Fruit fly (Drosophila melanogaster) whole organism, embryonic: ENCODE data around the gene Cyp310a1.

Source experiments
- Abd-B ChIP-seq: fragments of 200-800 bp; sonication (Bioruptor generic); optimal IDR thresholded peaks from 2 replicates; lab custom pipeline; 2018; ENCODE audit warnings: missing biosample characterization, mild to moderate bottlenecking, missing genetic modification characterization, moderate library complexity
- Adf1 ChIP-seq: fragments of 200-800 bp; sonication (Bioruptor generic); IDR thresholded peaks from 2 replicates; pipeline ENCODE4 v1.3.6; 2022; ENCODE audit warnings: missing biosample characterization, missing genetic modification characterization
- Atf-2 ChIP-seq: fragments of 200-800 bp; sonication (Bioruptor generic); optimal IDR thresholded peaks from 2 replicates; lab custom pipeline; 2016; ENCODE audit warnings: missing biosample characterization, missing genetic modification characterization
- B-H2 ChIP-seq: fragments of 200-800 bp; sonication (Bioruptor generic); optimal IDR thresholded peaks from 2 replicates; lab custom pipeline; 2018; ENCODE audit warnings: missing biosample characterization, mild to moderate bottlenecking, missing genetic modification characterization
- BEAF-32 ChIP-seq: fragments of 200-800 bp; sonication (Bioruptor generic); optimal IDR thresholded peaks from 3 replicates; lab custom pipeline; 2017; ENCODE audit warnings: missing biosample characterization, missing genetic modification characterization, mild to moderate bottlenecking, moderate library complexity, missing genetic modification reagents
- Bgb ChIP-seq: fragments of 200-800 bp; sonication (Bioruptor generic); IDR thresholded peaks from 2 replicates; pipeline ENCODE4 v1.3.6; 2022; ENCODE audit warnings: missing biosample characterization, missing genetic modification characterization; ENCODE audit not compliant: partially characterized antibody
- BtbVII ChIP-seq: fragments of 200-800 bp; sonication (Bioruptor generic); optimal IDR thresholded peaks from 3 replicates; lab custom pipeline; 2017; ENCODE audit warnings: missing biosample characterization, mild to moderate bottlenecking, missing genetic modification characterization
- CG1024 ChIP-seq: fragments of 200-800 bp; sonication (Bioruptor generic); IDR thresholded peaks from 2 replicates; pipeline ENCODE4 v1.3.6; 2022; ENCODE audit warnings: missing biosample characterization, missing genetic modification characterization
- CG10267 ChIP-seq: fragments of 200-800 bp; sonication (Bioruptor generic); optimal IDR thresholded peaks from 2 replicates; lab custom pipeline; 2018; ENCODE audit warnings: missing biosample characterization, mild to moderate bottlenecking, missing genetic modification characterization, moderate library complexity
- CG10366 ChIP-seq: fragments of 200-800 bp; sonication (Bioruptor generic); IDR thresholded peaks from 2 replicates; pipeline ENCODE4 v1.3.6; 2022; ENCODE audit warnings: missing biosample characterization, missing genetic modification characterization
- CG10543 ChIP-seq: fragments of 200-800 bp; sonication (Bioruptor generic); optimal IDR thresholded peaks from 3 replicates; lab custom pipeline; 2017; ENCODE audit warnings: missing biosample characterization, mild to moderate bottlenecking, missing genetic modification characterization, moderate library complexity
- CG12391 ChIP-seq: fragments of 200-800 bp; sonication (Bioruptor generic); optimal IDR thresholded peaks from 3 replicates; lab custom pipeline; 2018; ENCODE audit warnings: missing biosample characterization, mild to moderate bottlenecking, missing genetic modification characterization, moderate library complexity
- CG15514 ChIP-seq: fragments of 200-800 bp; sonication (Bioruptor generic); optimal IDR thresholded peaks from 3 replicates; lab custom pipeline; 2017; ENCODE audit warnings: missing biosample characterization, missing genetic modification characterization, mild to moderate bottlenecking, moderate library complexity, missing genetic modification reagents
- CG1603 ChIP-seq: fragments of 200-800 bp; sonication (Bioruptor generic); optimal IDR thresholded peaks from 2 replicates; lab custom pipeline; 2019; ENCODE audit warnings: missing biosample characterization, mild to moderate bottlenecking, missing genetic modification characterization, moderate library complexity
- CG16813 ChIP-seq: fragments of 200-800 bp; sonication (Bioruptor generic); IDR thresholded peaks from 3 replicates; pipeline ENCODE4 v1.3.6; 2022; ENCODE audit warnings: missing biosample characterization, missing genetic modification characterization; ENCODE audit not compliant: partially characterized antibody
- CG16863 ChIP-seq: fragments of 200-800 bp; sonication (Bioruptor generic); optimal IDR thresholded peaks from 3 replicates; lab custom pipeline; 2016; ENCODE audit warnings: missing biosample characterization, missing genetic modification characterization
- CG2678 ChIP-seq: fragments of 200-800 bp; sonication (Bioruptor generic); optimal IDR thresholded peaks from 3 replicates; lab custom pipeline; 2019; ENCODE audit warnings: missing biosample characterization, mild to moderate bottlenecking, missing genetic modification characterization, moderate library complexity
- CG30020 ChIP-seq: fragments of 200-800 bp; optimal IDR thresholded peaks from 2 replicates; lab custom pipeline; 2019; ENCODE audit warnings: missing biosample characterization, mild to moderate bottlenecking, missing genetic modification characterization, moderate library complexity
- CG31224 ChIP-seq: fragments of 200-800 bp; sonication (Bioruptor generic); IDR thresholded peaks from 2 replicates; pipeline ENCODE4 v1.3.6; 2022; ENCODE audit warnings: missing biosample characterization, missing genetic modification characterization
- CG3726 ChIP-seq: fragments of 200-800 bp; sonication (Bioruptor generic); IDR thresholded peaks from 3 replicates; pipeline ENCODE4, ENCODE4 v1.3.6; 2022; ENCODE audit warnings: missing biosample characterization, missing genetic modification characterization
- CG6654 ChIP-seq: fragments of 200-800 bp; sonication (Bioruptor generic); optimal IDR thresholded peaks from 2 replicates; lab custom pipeline; 2017; ENCODE audit warnings: missing biosample characterization, mild to moderate bottlenecking, missing genetic modification characterization
- CG6689 ChIP-seq: fragments of 200-800 bp; sonication (Bioruptor generic); IDR thresholded peaks from 2 replicates; pipeline ENCODE4 v1.3.6; 2022; ENCODE audit warnings: missing biosample characterization, missing genetic modification characterization
- D19A ChIP-seq: fragments of 200-800 bp; optimal IDR thresholded peaks from 3 replicates; lab custom pipeline; 2019; ENCODE audit warnings: missing biosample characterization, mild to moderate bottlenecking, missing genetic modification characterization, moderate library complexity
- Dp ChIP-seq: fragments of 200-800 bp; sonication (Bioruptor generic); optimal IDR thresholded peaks from 2 replicates; lab custom pipeline; 2018; ENCODE audit warnings: missing biosample characterization, mild to moderate bottlenecking, missing genetic modification characterization, moderate library complexity
- Dref ChIP-seq: fragments of 200-800 bp; sonication (Bioruptor generic); IDR thresholded peaks from 2 replicates; pipeline ENCODE4 v1.3.6; 2022; ENCODE audit warnings: missing biosample characterization, missing genetic modification characterization
- E2f2 ChIP-seq: fragments of 200-800 bp; sonication (Bioruptor generic); IDR thresholded peaks from 2 replicates; pipeline ENCODE4 v1.3.6; 2022; ENCODE audit warnings: missing biosample characterization, missing genetic modification characterization
- ERR ChIP-seq: fragments of 200-800 bp; sonication (Bioruptor generic); optimal IDR thresholded peaks from 2 replicates; lab custom pipeline; 2016; ENCODE audit warnings: missing biosample characterization, missing genetic modification characterization
- Fer1 ChIP-seq: fragments of 200-800 bp; sonication (Bioruptor generic); optimal IDR thresholded peaks from 2 replicates; lab custom pipeline; 2017; ENCODE audit warnings: missing biosample characterization, mild to moderate bottlenecking, missing genetic modification characterization
- Gsc ChIP-seq: fragments of 200-800 bp; sonication (Bioruptor generic); IDR thresholded peaks from 2 replicates; pipeline ENCODE4 v1.3.6; 2022; ENCODE audit warnings: missing biosample characterization, missing genetic modification characterization
- HLH3B ChIP-seq: fragments of 200-800 bp; sonication (Bioruptor generic); IDR thresholded peaks from 2 replicates; pipeline ENCODE4 v1.3.6; 2022; ENCODE audit warnings: missing biosample characterization, missing genetic modification characterization
- HLH4C ChIP-seq: fragments of 200-800 bp; sonication (Bioruptor generic); IDR thresholded peaks from 3 replicates; pipeline ENCODE4 v1.3.6; 2022; ENCODE audit warnings: missing biosample characterization, missing genetic modification characterization; ENCODE audit not compliant: partially characterized antibody
- Lim3 ChIP-seq: fragments of 200-800 bp; sonication (Bioruptor generic); IDR thresholded peaks from 2 replicates; pipeline ENCODE4 v1.3.6; 2022; ENCODE audit warnings: missing biosample characterization, missing genetic modification characterization
- Oaz ChIP-seq: fragments of 200-800 bp; sonication (Bioruptor generic); IDR thresholded peaks from 2 replicates; pipeline ENCODE4 v1.3.6; 2022; ENCODE audit warnings: missing biosample characterization, missing genetic modification characterization
- Ptx1 ChIP-seq: fragments of 200-800 bp; sonication (Bioruptor generic); IDR thresholded peaks from 2 replicates; pipeline ENCODE4 v1.3.6; 2022; ENCODE audit warnings: missing biosample characterization, missing genetic modification characterization
- Six4 ChIP-seq: fragments of 200-800 bp; sonication (Bioruptor generic); optimal IDR thresholded peaks from 2 replicates; lab custom pipeline; 2016; ENCODE audit warnings: missing biosample characterization, missing genetic modification characterization
- bowl ChIP-seq: fragments of 200-800 bp; sonication (Bioruptor generic); IDR thresholded peaks from 2 replicates; pipeline ENCODE4 v1.3.6; 2022; ENCODE audit warnings: missing biosample characterization, missing genetic modification characterization
- br ChIP-seq: fragments of >200 bp; optimal IDR thresholded peaks from 2 replicates; lab custom pipeline; 2017
- cg ChIP-seq: fragments of 200-800 bp; sonication (Bioruptor generic); optimal IDR thresholded peaks from 3 replicates; lab custom pipeline; 2019; ENCODE audit warnings: missing biosample characterization, mild to moderate bottlenecking, missing genetic modification characterization, moderate library complexity
- corto ChIP-seq: fragments of 200-800 bp; sonication (Bioruptor generic); optimal IDR thresholded peaks from 2 replicates; lab custom pipeline; 2016; ENCODE audit warnings: missing biosample characterization, mild to moderate bottlenecking, missing genetic modification characterization, moderate library complexity
- crc ChIP-seq: fragments of 200-800 bp; sonication (Bioruptor generic); optimal IDR thresholded peaks from 2 replicates; lab custom pipeline; 2016; ENCODE audit warnings: missing biosample characterization, missing genetic modification characterization
- eyg ChIP-seq: fragments of 200-800 bp; sonication (Bioruptor generic); optimal IDR thresholded peaks from 3 replicates; lab custom pipeline; 2016; ENCODE audit warnings: missing biosample characterization, missing genetic modification characterization
- gcm2 ChIP-seq: fragments of 200-800 bp; sonication (Bioruptor generic); optimal IDR thresholded peaks from 2 replicates; lab custom pipeline; 2016; ENCODE audit warnings: missing biosample characterization, missing genetic modification characterization
- gem ChIP-seq: fragments of 200-800 bp; sonication (Bioruptor generic); optimal IDR thresholded peaks from 2 replicates; lab custom pipeline; 2019; ENCODE audit warnings: missing biosample characterization, mild to moderate bottlenecking, missing genetic modification characterization, moderate library complexity
- hth ChIP-seq: fragments of >200 bp; optimal IDR thresholded peaks from 2 replicates; lab custom pipeline; 2017; ENCODE audit warnings: inconsistent platforms
- kni ChIP-seq: fragments of 200-800 bp; sonication (Bioruptor generic); optimal IDR thresholded peaks from 3 replicates; lab custom pipeline; 2017; ENCODE audit warnings: mild to moderate bottlenecking, missing biosample characterization, missing genetic modification reagents, missing genetic modification characterization
- lbe ChIP-seq: fragments of 200-800 bp; sonication (Bioruptor generic); optimal IDR thresholded peaks from 2 replicates; lab custom pipeline; 2016; ENCODE audit warnings: missing biosample characterization, mild to moderate bottlenecking, missing genetic modification characterization
- pb ChIP-seq: fragments of 200-800 bp; sonication (Bioruptor generic); optimal IDR thresholded peaks from 3 replicates; lab custom pipeline; 2016; ENCODE audit warnings: missing biosample characterization, missing genetic modification characterization
- ro ChIP-seq: fragments of 200-800 bp; sonication (Bioruptor generic); IDR thresholded peaks from 2 replicates; pipeline ENCODE4 v1.3.6; 2022; ENCODE audit warnings: missing biosample characterization, missing genetic modification characterization
- sr ChIP-seq: fragments of 200-800 bp; sonication (Bioruptor generic); IDR thresholded peaks from 3 replicates; pipeline ENCODE4 v1.3.6; 2022; ENCODE audit warnings: missing biosample characterization, missing genetic modification characterization
- tll ChIP-seq, 2 experiments: fragments of 200-800 bp in 1 of 2; fragments of >200 bp in 1 of 2; sonication (Bioruptor generic) in 1 of 2; optimal IDR thresholded peaks; 2 replicates each; lab custom pipeline; 2017 to 2019; ENCODE audit warnings: missing biosample characterization in 2 of 2, missing genetic modification characterization in 2 of 2, mild to moderate bottlenecking in 1 of 2, moderate library complexity in 1 of 2
- vnd ChIP-seq: fragments of 200-800 bp; sonication (Bioruptor generic); IDR thresholded peaks from 3 replicates; pipeline ENCODE4 v1.3.6; 2022; ENCODE audit warnings: missing biosample characterization, missing genetic modification characterization; ENCODE audit not compliant: partially characterized antibody
- zf30C ChIP-seq: fragments of 200-800 bp; sonication (Bioruptor generic); optimal IDR thresholded peaks from 3 replicates; lab custom pipeline; 2018; ENCODE audit warnings: missing biosample characterization, mild to moderate bottlenecking, missing genetic modification characterization

The Cyp310a1 gene

dm6 chr2L:18653328-18653675 is 492 bp upstream of the Cyp310a1 start (continued):
- peak; percentile 91 for TF ChIP-seq corto (GFP tag; lab: Kevin White, UChicago)
- peak; percentile 77 for TF ChIP-seq Ptx1 (GFP tag; lab: Robert Waterston, UW)
- no peak for TF ChIP-seq hth (lab: Kevin White, UChicago)
- TF ChIP-seq gcm2 (GFP tag; lab: Kevin White, UChicago), result no peak
- peak; percentile 9 for TF ChIP-seq BtbVII (GFP tag; lab: Kevin White, UChicago)
- no peak for TF ChIP-seq br (lab: Kevin White, UChicago)
- TF ChIP-seq CG12391 (tag; lab: Kevin White, UChicago), result peak; percentile 49
- TF ChIP-seq kni (GFP tag; lab: Kevin White, UChicago), result no peak
- no peak for TF ChIP-seq Dp
- TF ChIP-seq sr, result no peak
- peak; percentile 52; the same call in 1 of the 2 replicates for TF ChIP-seq CG1024 (GFP tag; lab: Robert Waterston, UW)
- TF ChIP-seq Six4 (GFP tag; lab: Kevin White, UChicago), result peak; percentile 67
- TF ChIP-seq CG30020, result no peak
- TF ChIP-seq Adf1, result no peak
- peak in 1 of 2 experiments; percentile 4 for TF ChIP-seq tll (GFP tag; optimal IDR thresholded peaks at IDR 0.05; lab: Kevin White, UChicago)
- TF ChIP-seq BEAF-32 (GFP tag; lab: Kevin White, UChicago), result no peak
- TF ChIP-seq CG10267 (tag; lab: Kevin White, UChicago), result peak; percentile 69
- TF ChIP-seq CG2678, result peak; percentile 84
- peak; percentile 18 for TF ChIP-seq Fer1 (GFP tag; lab: Kevin White, UChicago)
- TF ChIP-seq CG10366 (GFP tag; lab: Robert Waterston, UW), result peak; percentile 66
- TF ChIP-seq pb (GFP tag; lab: Kevin White, UChicago), result peak; percentile 40
- TF ChIP-seq CG15514, result no peak
- peak; percentile 59 for TF ChIP-seq Gsc (GFP tag; lab: Robert Waterston, UW)
- no peak for TF ChIP-seq E2f2 (GFP tag; lab: Robert Waterston, UW)
- TF ChIP-seq ERR, result peak; percentile 22
- TF ChIP-seq bowl (GFP tag; lab: Robert Waterston, UW), result no peak
- peak; percentile 48; the same call in 1 of the 3 replicates for TF ChIP-seq CG3726 (GFP tag; lab: Robert Waterston, UW)
- TF ChIP-seq HLH4C (GFP tag; lab: Robert Waterston, UW), result no peak
- peak; percentile 56 for TF ChIP-seq ro (GFP tag; lab: Robert Waterston, UW)
- TF ChIP-seq cg (GFP tag; lab: Kevin White, UChicago), result no peak
- TF ChIP-seq vnd (GFP tag; lab: Robert Waterston, UW), result no peak
- no peak for TF ChIP-seq Lim3 (GFP tag; lab: Robert Waterston, UW)
- peak; percentile 4 for TF ChIP-seq Atf-2 (GFP tag; lab: Kevin White, UChicago)
- no peak for TF ChIP-seq Dref (GFP tag; lab: Robert Waterston, UW)
- peak; percentile 70 for TF ChIP-seq Abd-B (GFP tag; lab: Kevin White, UChicago)
- TF ChIP-seq Oaz (GFP tag; lab: Robert Waterston, UW), result no peak
- no peak for TF ChIP-seq B-H2 (GFP tag; lab: Kevin White, UChicago)
- peak; percentile 77 for TF ChIP-seq CG1603 (tag; lab: Kevin White, UChicago)
- peak; percentile 92 for TF ChIP-seq lbe
- TF ChIP-seq zf30C (GFP tag; lab: Kevin White, UChicago), result no peak
- TF ChIP-seq Bgb (GFP tag; lab: Robert Waterston, UW), result no peak
- TF ChIP-seq CG6689 (GFP tag; lab: Robert Waterston, UW), result peak; percentile 84
- peak; percentile 68 for TF ChIP-seq CG16863 (GFP tag; lab: Kevin White, UChicago)
- TF ChIP-seq CG10543, result no peak
- peak; percentile 73 for TF ChIP-seq HLH3B (GFP tag; lab: Robert Waterston, UW)
- peak; percentile 84 for TF ChIP-seq D19A
- peak; percentile 61 for TF ChIP-seq CG31224 (GFP tag; lab: Robert Waterston, UW)
- peak; percentile 28 for TF ChIP-seq eyg (GFP tag; lab: Kevin White, UChicago)
- peak; percentile 30 for TF ChIP-seq crc
- TF ChIP-seq CG16813 (GFP tag; lab: Robert Waterston, UW), result no peak
- TF ChIP-seq CG6654 (GFP tag; lab: Kevin White, UChicago), result peak; percentile 61
- TF ChIP-seq gem, result peak; percentile 66
